Worm (Caenorhabditis elegans) whole organism, L1 larva: ENCODE results near the gene clec-208.
A peak's percentile ranks its signal among the peaks of the same experiment; 100 is the strongest.
"Not testable (repeated sequence)": the region's sequence is repeated elsewhere in the genome, so short reads cannot be mapped to it uniquely, and the experiment has no call there.

ENCODE experiments used
- C34B4.2 ChIP-seq: sonication (generic microtip); optimal IDR thresholded peaks from 2 replicates; lab custom pipeline; 2017; ENCODE audit warnings: mild to moderate bottlenecking, missing genetic modification characterization, missing compliant biosample characterization
- dpl-1 ChIP-seq, 3 experiments: fragments of 150-350 bp in 2 of 3; sonication (generic microtip) in 1 of 3; optimal IDR thresholded peaks; 2 replicates each; lab custom pipeline; 2014 to 2017; ENCODE audit warnings: missing biosample characterization in 3 of 3, missing genetic modification characterization in 3 of 3, missing genetic modification reagents in 3 of 3
- efl-1 ChIP-seq, 4 experiments: fragments of 150-350 bp; optimal IDR thresholded peaks in 3 of 4; peaks in 1 of 4; 1 replicate in 1 of 4; 2 replicates in 3 of 4; lab custom pipeline; 2014; ENCODE audit warnings: missing biosample characterization in 2 of 4, missing genetic modification characterization in 2 of 4, missing genetic modification reagents in 2 of 4
- elt-3 ChIP-seq, 6 experiments: fragments of 150-350 bp in 1 of 6; sonication (generic microtip); optimal IDR thresholded peaks; 2 replicates each; lab custom pipeline; 2017 to 2018; ENCODE audit warnings: missing biosample characterization in 6 of 6, missing genetic modification characterization in 6 of 6, inconsistent platforms in 1 of 6
- lin-15B ChIP-seq: fragments of 150-350 bp; sonication (generic microtip); optimal IDR thresholded peaks from 3 replicates; lab custom pipeline; 2014; ENCODE audit warnings: missing biosample characterization, missing genetic modification characterization
- nhr-19 ChIP-seq: fragments of 200-800 bp; sonication (Bioruptor generic); conservative IDR thresholded peaks from 2 replicates; pipeline ENCODE4 v1.3.6; 2022; ENCODE audit warnings: missing genetic modification characterization, missing compliant biosample characterization
- nhr-85 ChIP-seq: sonication (generic microtip); peaks from one replicate; lab custom pipeline; 2016; ENCODE audit warnings: missing genetic modification characterization, inconsistent platforms, missing compliant biosample characterization
- skn-1 ChIP-seq: fragments of 150-350 bp; optimal IDR thresholded peaks from 2 replicates; lab custom pipeline; 2014; ENCODE audit warnings: missing biosample characterization, missing genetic modification characterization
- snu-23 ChIP-seq: sonication (generic microtip); optimal IDR thresholded peaks from 2 replicates; lab custom pipeline; 2016; ENCODE audit warnings: missing genetic modification characterization, missing compliant biosample characterization
- swsn-7 ChIP-seq: sonication (generic microtip); optimal IDR thresholded peaks from 2 replicates; lab custom pipeline; 2016; ENCODE audit warnings: missing genetic modification characterization, missing compliant biosample characterization
- unc-98 ChIP-seq: fragments of 200-800 bp; sonication (Bioruptor generic); IDR thresholded peaks from 2 replicates; pipeline ENCODE4 v1.3.6; 2022; ENCODE audit warnings: missing genetic modification characterization, missing compliant biosample characterization
- zip-4 ChIP-seq: fragments of 200-800 bp; sonication (Bioruptor generic); optimal IDR thresholded peaks from 2 replicates; lab custom pipeline; 2018; ENCODE audit warnings: mild to moderate bottlenecking, missing genetic modification characterization, moderate library complexity, missing compliant biosample characterization
- ztf-4 ChIP-seq: fragments of 150-350 bp; optimal IDR thresholded peaks from 2 replicates; lab custom pipeline; 2014; ENCODE audit warnings: missing biosample characterization, missing genetic modification characterization

clec-208 gene

DNA sequence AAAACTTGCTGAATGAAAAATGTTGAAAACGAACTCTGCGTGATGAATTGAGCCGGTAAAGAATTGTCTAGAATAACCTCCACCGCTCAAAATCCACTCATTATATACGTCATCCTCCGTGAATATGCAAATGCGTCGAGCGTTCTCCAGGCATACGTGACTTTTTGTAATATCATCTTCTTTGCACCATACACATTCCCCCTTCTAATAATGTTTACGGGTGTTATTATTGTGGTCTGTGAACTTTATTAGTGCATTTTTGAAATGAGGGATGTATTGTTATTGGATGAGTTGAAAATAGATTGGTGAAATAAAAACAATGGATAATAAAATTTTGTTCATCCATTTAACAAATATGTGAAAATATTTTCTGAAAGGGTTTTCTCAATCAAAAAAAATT lies 42.2 kb downstream of the clec-208 start, which contains the start of gene F22F7.7:
F22F7.7 (minus strand) TSS at position 125 of the 400 bp plus-strand sequence.
- no peak for TF ChIP-seq zip-4 (GFP tag; lab: Kevin White, UChicago)
- TF ChIP-seq C34B4.2: no peak
- TF ChIP-seq swsn-7: no peak
- TF ChIP-seq, all 84 proteins: peak for 0

- not testable (repeated sequence) for TF ChIP-seq snu-23 (GFP tag; lab: Kevin White, UChicago); dpl-1 (GFP tag; optimal IDR thresholded peaks at IDR 0.05; lab: Kevin White, UChicago); nhr-85 (tag; lab: Kevin White, UChicago)
These were observed 46.7 kb downstream of the clec-208 start, which contains the start of gene F22F7.12 for ce11 chrV:2144408-2144807. Gene F22F7.12, minus strand, starts transcription at chrV:2144508.

DNA sequence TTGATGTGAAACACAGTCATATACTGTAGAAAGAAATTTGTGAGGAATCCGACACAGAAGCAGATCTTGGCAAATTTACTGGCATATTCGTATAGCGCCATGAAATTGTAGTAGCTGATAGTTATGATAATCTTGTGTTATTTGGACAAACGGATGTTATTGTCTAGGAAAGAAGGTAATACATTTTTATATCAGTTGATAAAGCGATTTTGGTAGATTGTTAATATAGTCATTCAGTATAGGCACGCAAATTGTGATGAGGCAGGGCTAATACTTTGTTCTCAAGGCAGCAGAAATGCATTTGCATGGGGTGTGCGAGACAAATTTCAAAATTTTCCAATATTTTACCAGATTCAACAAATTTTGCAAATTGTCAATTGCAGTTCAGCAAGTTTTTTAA lies 48.3 kb downstream of the clec-208 start, which contains the start of gene str-52:
str-52 (minus strand) TSS at position 101 of the 400 bp plus-strand sequence.
- TF ChIP-seq lin-15B (tag; lab: Kevin White, UChicago) (no peak), efl-1 (optimal IDR thresholded peaks at IDR 0.05; lab: Kevin White, UChicago) (no peak), efl-1 (GFP tag; optimal IDR thresholded peaks at IDR 0.05 in 1 of 2; lab: Kevin White, UChicago) (peak in 1 of 2 experiments; percentile 28)

DNA sequence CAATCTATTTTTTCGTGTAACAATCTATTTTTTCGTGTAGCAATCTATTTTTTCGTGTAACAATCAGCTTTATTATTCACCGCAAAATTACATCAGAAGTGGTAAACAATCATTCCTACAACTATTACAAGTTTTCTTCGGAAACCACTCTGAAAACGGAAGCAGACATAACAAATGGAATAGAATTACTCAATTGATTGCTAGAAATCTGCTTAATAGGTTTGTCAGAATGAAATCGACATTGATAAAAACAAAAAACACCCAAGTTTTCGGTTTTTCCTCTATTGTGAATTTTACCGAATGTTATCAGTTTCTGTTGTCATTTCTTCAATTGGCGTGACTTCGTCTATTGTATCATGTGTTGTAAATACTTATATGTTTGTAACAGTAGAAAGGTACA lies 49.0 kb downstream of the clec-208 start, which contains the start of gene srbc-20:
srbc-20 (plus strand) TSS at position 301 of the 400 bp plus-strand sequence.
- no peak for TF ChIP-seq nhr-19 (GFP tag; lab: Robert Waterston, UW)
- no peak for TF ChIP-seq ztf-4
- peak in 1 of 6 experiments; percentile 3 for TF ChIP-seq elt-3 (tag; optimal IDR thresholded peaks at IDR 0.05; lab: Kevin White, UChicago)
- TF ChIP-seq skn-1: no peak
- no peak for TF ChIP-seq unc-98 (GFP tag; lab: Robert Waterston, UW)
- TF ChIP-seq lin-15B (tag; lab: Kevin White, UChicago): no peak
